Fruit fly (Drosophila melanogaster) whole organism, wandering third instar larva: ENCODE measurements around the gene TfIIA-S-2.

Source experiments
- HLH106 ChIP-seq: fragments of 200-800 bp; optimal IDR thresholded peaks from 3 replicates; lab custom pipeline; 2019; ENCODE audit warnings: missing biosample characterization, mild to moderate bottlenecking, missing genetic modification characterization, moderate library complexity
- Myc ChIP-seq: fragments of >200 bp; optimal IDR thresholded peaks from 2 replicates; lab custom pipeline; 2017
- dmrt93B ChIP-seq: fragments of 200-800 bp; sonication (Bioruptor generic); optimal IDR thresholded peaks from 2 replicates; lab custom pipeline; 2018; ENCODE audit warnings: missing biosample characterization, mild to moderate bottlenecking, missing genetic modification characterization
- dsf ChIP-seq: sonication (Bioruptor generic); optimal IDR thresholded peaks from 2 replicates; lab custom pipeline; 2016; ENCODE audit warnings: missing biosample characterization, missing genetic modification characterization, borderline replicate concordance
- ey ChIP-seq: fragments of 200-800 bp; sonication (Bioruptor generic); optimal IDR thresholded peaks from 2 replicates; lab custom pipeline; 2016; ENCODE audit warnings: missing biosample characterization, missing genetic modification characterization
- jim ChIP-seq: fragments of 175-275, 200-325 bp; sonication (Bioruptor generic); optimal IDR thresholded peaks from 2 replicates; lab custom pipeline; 2016; ENCODE audit warnings: missing biosample characterization, mild to moderate bottlenecking, missing genetic modification characterization
- usp ChIP-seq: fragments of >200 bp; optimal IDR thresholded peaks from 2 replicates; lab custom pipeline; 2017; ENCODE audit warnings: missing biosample characterization, missing genetic modification characterization
- woc ChIP-seq: sonication (Bioruptor generic); optimal IDR thresholded peaks from 2 replicates; lab custom pipeline; 2016; ENCODE audit warnings: missing biosample characterization, mild to moderate bottlenecking, missing genetic modification characterization

dm6 chrX:1056338-1056737 lies 44.9 kb upstream of the TfIIA-S-2 start:
- TF ChIP-seq dsf (no peak), Myc (lab: Kevin White, UChicago) (no peak), woc (GFP tag; lab: Kevin White, UChicago) (no peak), dmrt93B (GFP tag; lab: Kevin White, UChicago) (no peak), ey (GFP tag; lab: Kevin White, UChicago) (no peak), jim (GFP tag; lab: Kevin White, UChicago) (no peak), usp (GFP tag; lab: Kevin White, UChicago) (no peak), HLH106 (tag; lab: Kevin White, UChicago) (no peak)
